Worm (Caenorhabditis elegans): ENCODE data around the gene C03B1.14.

DNA sequence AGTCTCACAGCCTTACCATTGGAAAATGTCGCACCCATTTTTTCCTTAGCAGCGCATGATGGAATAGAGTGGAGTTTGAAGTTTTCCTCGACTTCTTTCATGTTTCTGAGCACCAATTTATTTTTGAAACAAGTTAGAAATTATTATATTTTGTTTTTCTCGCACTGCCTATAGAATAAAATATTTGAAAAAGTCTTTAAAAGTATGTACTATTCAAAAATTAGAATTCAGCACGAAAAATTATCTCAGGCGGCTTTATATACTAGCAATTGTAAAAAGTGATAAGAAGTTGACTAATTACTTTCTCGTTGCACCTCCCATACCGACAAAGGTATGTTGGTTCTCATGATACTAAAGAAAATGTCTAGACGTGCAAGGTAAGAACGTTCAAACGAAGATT is 13.5 kb downstream of the C03B1.14 start, which contains the start of gene C03B1.9:
- no peak for TF ChIP-seq unc-62 (GFP tag; optimal IDR thresholded peaks at IDR 0.05)
- TF ChIP-seq ztf-28 (GFP tag; IDR thresholded peaks at IDR 0.05) = no peak
- TF ChIP-seq hlh-12 (tag; optimal IDR thresholded peaks at IDR 0.05) = no peak
- no peak for TF ChIP-seq aptf-2 (GFP tag; conservative IDR thresholded peaks at IDR 0.05)
- TF ChIP-seq rcor-1 (GFP tag; IDR thresholded peaks at IDR 0.05) = no peak
- TF ChIP-seq ama-1 (optimal IDR thresholded peaks at IDR 0.05) = no peak
- no peak for TF ChIP-seq ama-1 (GFP tag; optimal IDR thresholded peaks at IDR 0.05)
- no peak for TF ChIP-seq madf-3 (GFP tag; IDR thresholded peaks at IDR 0.05)
- no peak for TF ChIP-seq T26A5.8 (tag; optimal IDR thresholded peaks at IDR 0.05)
- no peak for TF ChIP-seq aptf-3 (GFP tag; IDR thresholded peaks at IDR 0.05)
- no peak for TF ChIP-seq F23B12.7 (tag; optimal IDR thresholded peaks at IDR 0.05; ENCODE audit: insufficient read depth)
- no peak for TF ChIP-seq K11D2.4 (GFP tag; IDR thresholded peaks at IDR 0.05)
- no peak for TF ChIP-seq mcd-1 (GFP tag; IDR thresholded peaks at IDR 0.05)
- no peak for TF ChIP-seq F52B5.7 (tag; optimal IDR thresholded peaks at IDR 0.05)
